Worm (Caenorhabditis elegans) whole organism, late embryonic: Measurements from ENCODE around the gene B0348.1.

Experiments
- F13H6.1 ChIP-seq: sonication (generic microtip); optimal IDR thresholded peaks from 2 replicates; lab custom pipeline; 2016; ENCODE audit warnings: missing genetic modification characterization, missing compliant biosample characterization
- Y22D7AL.16 ChIP-seq: sonication (generic microtip); optimal IDR thresholded peaks from 2 replicates; lab custom pipeline; 2016; ENCODE audit warnings: missing genetic modification characterization, missing compliant biosample characterization
- ama-1 ChIP-seq: fragments of 150-350 bp; optimal IDR thresholded peaks from 2 replicates; lab custom pipeline; 2014
- ceh-6 ChIP-seq: fragments of 200-800 bp; sonication (Bioruptor generic); optimal IDR thresholded peaks from 2 replicates; lab custom pipeline; 2018; ENCODE audit warnings: mild to moderate bottlenecking, missing genetic modification characterization, missing compliant biosample characterization
- dve-1 ChIP-seq: sonication (generic microtip); optimal IDR thresholded peaks from 2 replicates; lab custom pipeline; 2017; ENCODE audit warnings: antibody characterized with exemption, mild to moderate bottlenecking, missing genetic modification characterization, missing compliant biosample characterization
- odd-2 ChIP-seq: sonication (generic microtip); optimal IDR thresholded peaks from 2 replicates; lab custom pipeline; 2017; ENCODE audit warnings: antibody characterized with exemption, mild to moderate bottlenecking, missing genetic modification characterization, missing compliant biosample characterization
- pax-1 ChIP-seq: fragments of 150-350 bp; optimal IDR thresholded peaks from 2 replicates; lab custom pipeline; 2014; ENCODE audit warnings: missing biosample characterization, missing genetic modification characterization

ce11 chrV:11708-12107 lies 37.0 kb upstream of the B0348.1 start:
- TF ChIP-seq odd-2 (tag; lab: Kevin White, UChicago) (no peak), F13H6.1 (tag; lab: Kevin White, UChicago) (no peak), pax-1 (no peak), dve-1 (no peak), Y22D7AL.16 (no peak), ama-1 (lab: Kevin White, UChicago) (no peak), ceh-6 (no peak)
